Worm (Caenorhabditis elegans) whole organism, L4 larva: ENCODE measurements around the gene smvt-1.
A peak's percentile ranks its signal among the peaks of the same experiment; 100 is the strongest.

Experiments
- ctbp-1 ChIP-seq: fragments of 200-800 bp; sonication (Bioruptor generic); IDR thresholded peaks from 2 replicates; pipeline ENCODE4 v1.3.6; 2022; ENCODE audit warnings: missing genetic modification reagents, missing genetic modification characterization, missing compliant biosample characterization
- daf-8 ChIP-seq: fragments of 200-800 bp; sonication (Bioruptor generic); IDR thresholded peaks from 2 replicates; pipeline ENCODE4 v1.3.6; 2022; ENCODE audit warnings: missing genetic modification characterization, missing compliant biosample characterization
- fos-1 ChIP-seq: fragments of 150-350 bp; optimal IDR thresholded peaks from 2 replicates; lab custom pipeline; 2014; ENCODE audit warnings: missing biosample characterization, missing genetic modification characterization
- lim-7 ChIP-seq: fragments of 200-800 bp; sonication (Bioruptor generic); IDR thresholded peaks from 2 replicates; pipeline ENCODE4 v1.3.6; 2022; ENCODE audit warnings: missing genetic modification characterization, missing compliant biosample characterization
- mdl-1 ChIP-seq, 2 experiments: fragments of 150-350 bp in 1 of 2; sonication (generic microtip) in 1 of 2; optimal IDR thresholded peaks; 2 replicates each; lab custom pipeline; 2014 to 2017; ENCODE audit warnings: missing biosample characterization in 2 of 2, missing genetic modification characterization in 2 of 2
- mep-1 ChIP-seq: fragments of 150-350 bp; sonication (generic microtip); optimal IDR thresholded peaks from 3 replicates; lab custom pipeline; 2014; ENCODE audit warnings: missing biosample characterization, missing genetic modification characterization
- rbr-2 ChIP-seq: sonication (generic microtip); optimal IDR thresholded peaks from 2 replicates; lab custom pipeline; 2016; ENCODE audit warnings: missing genotype, missing genetic modification characterization, missing compliant biosample characterization
- unc-130 ChIP-seq: sonication (generic microtip); optimal IDR thresholded peaks from 2 replicates; lab custom pipeline; 2016; ENCODE audit warnings: missing genetic modification reagents, missing genetic modification characterization, missing compliant biosample characterization
- unc-39 ChIP-seq: sonication (generic microtip); optimal IDR thresholded peaks from 2 replicates; lab custom pipeline; 2017; ENCODE audit warnings: missing biosample characterization, missing genetic modification characterization

DNA sequence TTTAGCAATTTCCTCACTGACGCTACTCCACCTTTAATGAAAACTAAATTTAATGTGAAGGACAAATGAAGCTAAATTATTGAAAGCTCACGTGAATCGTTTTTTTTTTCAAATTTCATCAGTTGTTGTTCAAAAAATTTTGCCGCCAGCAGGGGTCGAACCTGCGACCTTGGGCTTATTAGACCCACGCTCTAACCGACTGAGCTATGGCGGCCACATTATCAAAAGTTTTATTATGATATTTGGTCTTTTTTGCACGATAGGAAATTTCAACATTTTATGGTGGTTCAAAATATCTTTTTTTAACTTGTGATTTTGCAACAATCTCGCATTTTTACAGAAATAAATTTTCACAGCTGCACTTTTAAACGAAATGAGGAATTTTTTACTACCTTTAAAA lies 22.7 kb downstream of the smvt-1 start:
- TF ChIP-seq daf-8 (GFP tag; lab: Robert Waterston, UW), result no peak
- TF ChIP-seq fos-1 (tag; lab: Kevin White, UChicago), result no peak
- no peak for TF ChIP-seq mep-1 (tag; lab: Kevin White, UChicago)
- TF ChIP-seq unc-39, result no peak
- no peak for TF ChIP-seq ctbp-1
- TF ChIP-seq mdl-1 (tag; optimal IDR thresholded peaks at IDR 0.05; lab: Kevin White, UChicago), result no peak
- no peak for TF ChIP-seq unc-130 (GFP tag; lab: Kevin White, UChicago)
- TF ChIP-seq lim-7 (GFP tag; lab: Robert Waterston, UW), result peak; percentile 71
- TF ChIP-seq rbr-2 (tag; lab: Kevin White, UChicago), result no peak
